Worm (Caenorhabditis elegans) whole organism, L1 larva: ENCODE measurements around the gene F35H12.6.
A peak's percentile ranks its signal among the peaks of the same experiment; 100 is the strongest.

Experiments
- aly-2 ChIP-seq: fragments of 150-350 bp; optimal IDR thresholded peaks from 2 replicates; lab custom pipeline; 2014; ENCODE audit warnings: missing biosample characterization, missing genetic modification characterization
- egl-13 ChIP-seq: sonication (generic microtip); optimal IDR thresholded peaks from 2 replicates; lab custom pipeline; 2016; ENCODE audit warnings: missing genotype, missing genetic modification reagents, missing genetic modification characterization, missing compliant biosample characterization
- lsy-2 ChIP-seq, 2 experiments: fragments of 150-350 bp; optimal IDR thresholded peaks; 2 replicates each; lab custom pipeline; 2014; ENCODE audit warnings: missing biosample characterization in 2 of 2, missing genetic modification characterization in 2 of 2
- nhr-11 ChIP-seq: fragments of 150-350 bp; optimal IDR thresholded peaks from 2 replicates; lab custom pipeline; 2014; ENCODE audit warnings: missing biosample characterization, missing genetic modification characterization
- nhr-47 ChIP-seq: sonication (generic microtip); optimal IDR thresholded peaks from 2 replicates; lab custom pipeline; 2016; ENCODE audit warnings: mild to moderate bottlenecking, missing genetic modification characterization, moderate library complexity, missing compliant biosample characterization
- nhr-90 ChIP-seq: sonication (generic microtip); optimal IDR thresholded peaks from 2 replicates; lab custom pipeline; 2016; ENCODE audit warnings: mild to moderate bottlenecking, missing genetic modification characterization, missing compliant biosample characterization; ENCODE audit not compliant: poor library complexity
- pqm-1 ChIP-seq: sonication (generic microtip); optimal IDR thresholded peaks from 3 replicates; lab custom pipeline; 2017; ENCODE audit warnings: missing biosample characterization, missing genetic modification characterization
- ztf-4 ChIP-seq: fragments of 150-350 bp; optimal IDR thresholded peaks from 2 replicates; lab custom pipeline; 2014; ENCODE audit warnings: missing biosample characterization, missing genetic modification characterization

DNA sequence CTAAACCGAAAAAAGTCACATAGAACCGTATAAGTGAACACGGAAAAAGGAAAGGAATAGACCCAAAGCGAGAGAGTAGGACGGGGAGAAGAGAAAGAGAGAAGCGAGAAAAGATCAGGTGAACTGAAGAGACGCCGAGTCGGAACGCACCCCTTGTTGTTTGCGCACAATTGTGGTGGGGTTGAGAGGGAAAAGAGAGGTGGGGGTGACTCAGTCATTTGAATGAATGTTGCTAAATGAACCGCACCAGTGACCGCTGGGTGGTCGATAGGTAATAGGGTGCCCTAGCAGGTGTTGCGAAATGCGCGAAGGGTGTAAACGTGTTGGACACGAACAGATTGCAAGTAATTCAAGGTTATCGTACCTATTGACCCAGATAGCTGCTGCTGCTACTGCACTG is 42.1 kb upstream of the F35H12.6 start, which contains the start of gene lgl-1:
- TF ChIP-seq egl-13 (tag; lab: Kevin White, UChicago) = no peak
- TF ChIP-seq ztf-4 = no peak
- TF ChIP-seq lsy-2 (tag; optimal IDR thresholded peaks at IDR 0.05; lab: Kevin White, UChicago) = peak in 1 of 2 experiments; percentile 11
- TF ChIP-seq aly-2 (tag; lab: Kevin White, UChicago) = no peak
- peak; percentile 27 for TF ChIP-seq nhr-47 (tag; lab: Kevin White, UChicago)
- TF ChIP-seq nhr-11 (tag; lab: Kevin White, UChicago) = no peak
- no peak for TF ChIP-seq pqm-1 (tag; lab: Kevin White, UChicago)
- no peak for TF ChIP-seq nhr-90 (tag; lab: Kevin White, UChicago)
